Fruit fly (Drosophila melanogaster): Measurements from ENCODE around the gene CG6937.

- TF ChIP-seq CTCF (optimal IDR thresholded peaks at IDR 0.05) (peak in 1 of 2 experiments; percentile 26), CG8478 (optimal IDR thresholded peaks at IDR 0.05) (no peak)
Observed at dm6 chr3R:22582981-22583380, 1.6 kb upstream of the CG6937 start, which contains the start of gene Dph5.
